Worm (Caenorhabditis elegans): Measurements from ENCODE around the gene srv-9.

srv-9 gene

DNA sequence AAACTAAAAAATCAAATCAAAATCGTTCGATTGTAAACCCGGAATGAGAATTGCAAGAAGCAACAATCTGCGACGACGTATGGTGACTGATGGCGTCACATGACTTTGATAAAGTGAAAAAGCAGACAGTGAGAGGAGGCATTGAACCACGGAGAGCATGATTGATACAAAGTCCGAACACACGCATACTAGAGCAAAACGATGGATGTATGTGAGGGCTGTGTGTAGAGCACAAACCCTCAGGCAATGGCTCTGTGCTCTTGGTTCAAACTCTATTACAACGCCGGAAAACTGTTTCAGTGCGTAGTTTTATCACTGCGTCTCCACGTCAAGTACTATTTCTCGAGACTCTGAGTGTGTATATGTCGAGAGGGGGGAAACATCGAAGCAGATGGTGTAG, 20.4 kb downstream of the srv-9 start:
- TF ChIP-seq unc-62 (GFP tag; optimal IDR thresholded peaks at IDR 0.05) (no peak), fkh-10 (GFP tag; optimal IDR thresholded peaks at IDR 0.05) (no peak), lin-39 (tag; optimal IDR thresholded peaks at IDR 0.05) (peak; percentile 93), lin-15B (tag; optimal IDR thresholded peaks at IDR 0.05) (no peak), nhr-25 (tag; optimal IDR thresholded peaks at IDR 0.05) (no peak), ceh-82 (tag; optimal IDR thresholded peaks at IDR 0.05) (no peak), egl-5 (tag; optimal IDR thresholded peaks at IDR 0.05) (peak; percentile 52), mml-1 (tag; optimal IDR thresholded peaks at IDR 0.05) (no peak), ceh-28 (tag; optimal IDR thresholded peaks at IDR 0.05) (no peak)

DNA sequence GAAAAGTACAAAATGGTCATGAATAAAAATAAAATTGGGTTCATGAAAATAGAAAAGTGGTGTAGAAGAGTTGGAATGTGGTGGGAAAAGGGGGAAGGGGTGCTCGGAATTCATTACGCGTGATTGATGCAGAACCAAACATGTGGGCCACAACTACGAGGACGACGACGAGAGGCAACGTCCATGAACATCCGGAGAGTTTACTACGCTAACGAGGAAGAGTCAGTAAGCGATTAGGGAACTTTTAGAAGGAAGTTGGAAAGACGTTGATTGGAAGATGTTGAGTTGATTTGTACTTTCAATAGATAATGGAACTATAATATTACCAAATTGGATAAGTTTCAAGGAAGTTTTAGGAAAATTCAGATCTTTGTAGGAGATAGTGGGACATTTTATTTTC, 21.3 kb downstream of the srv-9 start:
- TF ChIP-seq jun-1 (tag; optimal IDR thresholded peaks at IDR 0.05): no peak
- peak; percentile 42 for TF ChIP-seq lin-39 (tag; optimal IDR thresholded peaks at IDR 0.05)
- no peak for TF ChIP-seq ama-1 (optimal IDR thresholded peaks at IDR 0.05)

DNA sequence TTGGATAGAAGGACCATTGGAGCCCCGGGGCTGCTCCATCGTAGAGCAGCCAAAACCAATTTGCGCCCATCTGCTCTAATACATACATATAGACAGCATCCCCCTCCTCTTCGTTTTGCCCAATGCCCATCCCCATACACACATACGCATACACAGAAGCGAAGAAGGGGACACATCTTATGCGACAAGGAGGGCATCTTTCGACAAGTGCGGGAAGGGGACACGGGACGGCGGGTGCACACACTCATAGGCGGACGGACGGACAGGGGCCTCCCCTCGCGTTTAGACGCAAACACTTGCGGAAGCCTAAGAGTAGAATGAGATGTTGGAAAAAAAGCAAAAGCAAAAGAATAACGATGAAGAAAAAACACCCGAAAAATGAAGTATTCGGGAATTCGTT, 26.5 kb downstream of the srv-9 start:
- TF ChIP-seq ceh-16 (tag; optimal IDR thresholded peaks at IDR 0.05): no peak
- no peak for TF ChIP-seq ZK546.5 (tag; optimal IDR thresholded peaks at IDR 0.05)
- TF ChIP-seq nhr-76 (tag; optimal IDR thresholded peaks at IDR 0.05): no peak
- peak; percentile 38 for TF ChIP-seq nfya-1 (tag; optimal IDR thresholded peaks at IDR 0.05; ENCODE audit: insufficient read depth)
- no peak for TF ChIP-seq elt-3 (tag; optimal IDR thresholded peaks at IDR 0.05)
- TF ChIP-seq lin-39 (tag; optimal IDR thresholded peaks at IDR 0.05): peak; percentile 21
- no peak for TF ChIP-seq fos-1 (tag; optimal IDR thresholded peaks at IDR 0.05)
- TF ChIP-seq mdl-1 (tag; optimal IDR thresholded peaks at IDR 0.05): no peak
- TF ChIP-seq hmg-11 (tag; optimal IDR thresholded peaks at IDR 0.05): peak; percentile 30
- no peak for TF ChIP-seq eor-1 (tag; optimal IDR thresholded peaks at IDR 0.05)

ce11 chrV:13394968-13395367, 28.0 kb downstream of the srv-9 start:
- TF ChIP-seq nhr-28 (tag; optimal IDR thresholded peaks at IDR 0.05) (no peak), ZK546.5 (tag; optimal IDR thresholded peaks at IDR 0.05) (no peak), zag-1 (tag; optimal IDR thresholded peaks at IDR 0.05) (no peak)

DNA sequence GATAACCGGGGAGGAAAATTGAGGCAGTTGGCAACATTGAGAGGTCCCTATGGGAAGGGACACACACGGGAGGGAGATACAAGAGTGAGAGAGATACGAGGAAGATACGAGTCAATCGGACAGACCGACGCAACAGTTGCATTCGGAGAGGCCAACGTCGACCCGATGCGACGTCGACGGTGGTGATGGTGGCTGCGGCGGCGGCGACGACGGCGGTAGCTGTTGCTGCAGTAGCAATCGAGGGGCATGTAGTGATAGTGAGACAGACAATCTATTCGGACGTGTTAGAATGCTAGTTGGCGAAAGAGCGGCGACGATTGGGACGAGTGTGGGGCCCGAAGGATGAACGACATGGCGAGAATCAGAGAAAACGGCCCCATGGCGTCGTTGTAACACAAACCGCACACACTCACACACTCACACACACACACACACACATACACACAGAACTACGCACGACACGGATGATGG, 29.6 kb downstream of the srv-9 start:
- peak; percentile 45 for TF ChIP-seq nfya-1 (tag; optimal IDR thresholded peaks at IDR 0.05; ENCODE audit: insufficient read depth)
- no peak for TF ChIP-seq fkh-2 (tag; optimal IDR thresholded peaks at IDR 0.05)
- TF ChIP-seq nhr-12 (tag; optimal IDR thresholded peaks at IDR 0.05): no peak
- no peak for TF ChIP-seq ZK546.5 (tag; optimal IDR thresholded peaks at IDR 0.05)
- no peak for TF ChIP-seq jun-1 (tag; optimal IDR thresholded peaks at IDR 0.05)
- TF ChIP-seq nhr-77 (tag; optimal IDR thresholded peaks at IDR 0.05): no peak
- no peak for TF ChIP-seq unc-39 (tag; optimal IDR thresholded peaks at IDR 0.05)
- TF ChIP-seq unc-62 (GFP tag; optimal IDR thresholded peaks at IDR 0.05): no peak
- peak; percentile 17 for TF ChIP-seq lin-39 (tag; optimal IDR thresholded peaks at IDR 0.05)
- TF ChIP-seq hmg-11 (tag; optimal IDR thresholded peaks at IDR 0.05): no peak
- peak; percentile 2 for TF ChIP-seq ceh-28 (tag; optimal IDR thresholded peaks at IDR 0.05)
- no peak for TF ChIP-seq pqm-1 (tag; optimal IDR thresholded peaks at IDR 0.05)
- TF ChIP-seq fos-1 (tag; optimal IDR thresholded peaks at IDR 0.05): no peak
- no peak for TF ChIP-seq lin-15B (tag; optimal IDR thresholded peaks at IDR 0.05)
- TF ChIP-seq elt-1 (tag; optimal IDR thresholded peaks at IDR 0.05): no peak
- TF ChIP-seq nhr-67 (tag; optimal IDR thresholded peaks at IDR 0.05): no peak
- TF ChIP-seq lsy-12 (tag; optimal IDR thresholded peaks at IDR 0.05): peak; percentile 8
- no peak for TF ChIP-seq nhr-28 (tag; optimal IDR thresholded peaks at IDR 0.05)
- TF ChIP-seq nhr-23 (tag; optimal IDR thresholded peaks at IDR 0.05): peak; percentile 33
- TF ChIP-seq snpc-4 (tag; optimal IDR thresholded peaks at IDR 0.05): no peak
- no peak for TF ChIP-seq mml-1 (tag; optimal IDR thresholded peaks at IDR 0.05)
- no peak for TF ChIP-seq tbx-2 (tag; optimal IDR thresholded peaks at IDR 0.05)
- TF ChIP-seq elt-3 (tag; optimal IDR thresholded peaks at IDR 0.05): no peak
- no peak for TF ChIP-seq fkh-10 (GFP tag; optimal IDR thresholded peaks at IDR 0.05)
- TF ChIP-seq R02D3.7 (tag; optimal IDR thresholded peaks at IDR 0.05): no peak
- TF ChIP-seq nhr-25 (tag; optimal IDR thresholded peaks at IDR 0.05): no peak
- no peak for TF ChIP-seq zag-1 (tag; optimal IDR thresholded peaks at IDR 0.05)
- no peak for TF ChIP-seq aly-2 (tag; optimal IDR thresholded peaks at IDR 0.05)
- TF ChIP-seq nhr-76 (tag; optimal IDR thresholded peaks at IDR 0.05): no peak
- TF ChIP-seq nhr-43 (tag; optimal IDR thresholded peaks at IDR 0.05; ENCODE audit: poor library complexity, severe bottlenecking): no peak
- TF ChIP-seq ceh-82 (tag; optimal IDR thresholded peaks at IDR 0.05): no peak
- no peak for TF ChIP-seq ztf-4 (tag; optimal IDR thresholded peaks at IDR 0.05)
- no peak for TF ChIP-seq ceh-16 (tag; optimal IDR thresholded peaks at IDR 0.05)
- TF ChIP-seq skn-1 (tag; optimal IDR thresholded peaks at IDR 0.05): no peak
